Worm (Caenorhabditis elegans): ENCODE results near the gene C23H5.11.

- TF ChIP-seq unc-39 (tag; optimal IDR thresholded peaks at IDR 0.05) (no peak), lsy-2 (tag; optimal IDR thresholded peaks at IDR 0.05) (no peak), ztf-11 (tag; optimal IDR thresholded peaks at IDR 0.05) (no peak), zip-8 (tag; optimal IDR thresholded peaks at IDR 0.05) (no peak), snpc-4 (tag; optimal IDR thresholded peaks at IDR 0.05) (no peak), nhr-12 (tag; optimal IDR thresholded peaks at IDR 0.05) (no peak), elt-3 (tag; optimal IDR thresholded peaks at IDR 0.05) (no peak), blmp-1 (tag; optimal IDR thresholded peaks at IDR 0.05) (no peak), sem-2 (GFP tag; optimal IDR thresholded peaks at IDR 0.05) (no peak), mep-1 (tag; optimal IDR thresholded peaks at IDR 0.05) (no peak), cnd-1 (tag; optimal IDR thresholded peaks at IDR 0.05) (no peak), unc-62 (GFP tag; optimal IDR thresholded peaks at IDR 0.05) (no peak), nhr-237 (tag; optimal IDR thresholded peaks at IDR 0.05) (no peak)
Measured at ce11 chrIV:2080340-2080739, 19.3 kb downstream of the C23H5.11 start.
